Fruit fly (Drosophila melanogaster) S2 (cell line): ENCODE measurements around the gene CG31676.

Experiments
- CG8478 ChIP-seq: fragments of >200 bp; optimal IDR thresholded peaks from 2 replicates; lab custom pipeline; 2018
- CTCF ChIP-seq, 2 experiments: fragments of >200 bp; optimal IDR thresholded peaks; 2 replicates each; lab custom pipeline; 2018

dm6 chr2L:20796758-20797514 is 43.6 kb upstream of the CG31676 start, which contains the start of gene vari:
- TF ChIP-seq CTCF (optimal IDR thresholded peaks at IDR 0.05; lab: Kevin White, UChicago) = no peak
- TF ChIP-seq CG8478 (lab: Kevin White, UChicago) = no peak
